Worm (Caenorhabditis elegans): ENCODE results near the gene EEED8.2.

The EEED8.2 gene

DNA sequence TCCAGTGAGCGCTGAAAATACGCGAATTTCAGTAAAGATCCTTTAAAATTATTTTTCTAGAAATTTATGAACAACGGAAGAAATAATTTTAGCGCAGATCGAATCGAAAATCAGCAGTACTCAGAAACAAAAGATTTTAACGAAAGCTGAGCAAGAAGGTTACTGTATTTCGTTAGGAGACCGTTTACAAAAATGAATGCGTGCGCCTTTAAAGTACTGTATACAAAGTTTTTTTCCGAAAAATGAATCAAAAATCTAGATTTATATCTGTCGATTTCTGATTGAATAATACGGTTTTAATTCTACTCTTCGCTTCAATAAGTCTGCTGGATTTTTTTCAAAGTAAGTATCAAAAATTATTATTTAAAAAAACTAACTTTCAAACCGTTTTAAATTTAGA lies 2.5 kb upstream of the EEED8.2 start, which contains the start of the genes EEED8.14 and EEED8.3:
Gene EEED8.14, minus strand, starts transcription at position 13 of the 400 bp plus-strand sequence.
Gene EEED8.3, plus strand, starts transcription at position 237 of the 400 bp plus-strand sequence.
- TF ChIP-seq cey-2 (tag; optimal IDR thresholded peaks at IDR 0.05; ENCODE audit: borderline replicate concordance, insufficient read depth) (no peak), gei-8 (GFP tag; optimal IDR thresholded peaks at IDR 0.05) (no peak)

- TF ChIP-seq lin-15B (tag; optimal IDR thresholded peaks at IDR 0.05) (no peak), nhr-111 (GFP tag; optimal IDR thresholded peaks at IDR 0.05) (no peak), zip-2 (tag; optimal IDR thresholded peaks at IDR 0.05) (no peak)
These were observed 1.4 kb downstream of the EEED8.2 start for ce11 chrII:5417905-5418304.

DNA sequence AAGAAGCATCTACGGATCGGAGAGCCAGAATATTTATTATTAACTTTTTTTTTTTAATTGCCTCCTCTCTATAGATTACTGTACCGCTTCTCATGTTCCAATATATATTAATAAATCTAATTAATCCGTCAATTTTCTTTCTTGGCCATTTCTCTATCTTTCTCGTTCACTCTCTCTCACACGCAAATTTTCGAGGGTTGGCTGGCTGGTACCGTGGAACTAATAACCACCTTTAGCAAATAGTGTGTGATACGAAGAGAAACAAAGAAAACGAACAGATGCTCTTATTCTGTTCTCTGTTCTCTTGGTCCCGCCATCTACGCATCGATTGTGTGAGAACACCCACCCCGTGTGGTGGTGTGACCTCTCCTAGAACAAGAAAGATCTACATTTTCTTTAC lies 1.8 kb downstream of the EEED8.2 start:
- TF ChIP-seq hlh-11 (tag; optimal IDR thresholded peaks at IDR 0.05) (no peak), daf-16 (GFP tag; optimal IDR thresholded peaks at IDR 0.05) (no peak), daf-16 (tag; optimal IDR thresholded peaks at IDR 0.05) (no peak), daf-8 (GFP tag; IDR thresholded peaks at IDR 0.05) (no peak), set-16 (GFP tag; IDR thresholded peaks at IDR 0.05) (no peak), lir-3 (tag; optimal IDR thresholded peaks at IDR 0.05) (no peak), nhr-237 (tag; optimal IDR thresholded peaks at IDR 0.05) (no peak), lin-15B (tag; optimal IDR thresholded peaks at IDR 0.05) (no peak), pqm-1 (tag; optimal IDR thresholded peaks at IDR 0.05) (no peak), vab-7 (GFP tag; IDR thresholded peaks at IDR 0.05) (no peak)

DNA sequence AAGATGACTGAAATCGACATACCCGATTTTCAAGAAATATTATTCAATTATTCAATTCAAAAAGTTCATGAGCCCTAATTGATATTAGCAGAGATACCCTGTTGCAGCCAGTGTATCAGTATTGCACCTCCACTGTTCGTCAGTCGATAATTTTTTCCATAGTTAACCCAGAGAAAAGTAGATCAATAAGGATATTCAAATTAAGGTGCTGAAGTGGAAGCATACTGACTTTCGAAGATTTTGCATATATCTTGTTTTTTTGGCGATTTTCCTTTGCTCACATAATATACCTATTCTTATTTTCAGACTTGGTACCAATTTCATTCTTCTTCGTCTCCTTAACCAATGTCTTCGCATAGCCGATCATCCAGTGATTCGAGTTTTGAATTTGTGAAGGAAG lies 2.4 kb downstream of the EEED8.2 start, which contains the start of gene EEED8.15:
Gene EEED8.15, plus strand, starts transcription at position 301 of the 400 bp plus-strand sequence.
- no peak for TF ChIP-seq nhr-48 (tag; optimal IDR thresholded peaks at IDR 0.05)
- TF ChIP-seq unc-62 (GFP tag; optimal IDR thresholded peaks at IDR 0.05 in 1 of 2) = peak in 1 of 2 experiments; percentile 57
- no peak for TF ChIP-seq unc-62 (tag; optimal IDR thresholded peaks at IDR 0.05)

ce11 chrII:5420947-5421614 lies 4.6 kb downstream of the EEED8.2 start, which contains the start of gene tofu-6:
tofu-6 (plus strand) TSS chrII:5421248.
- peak; percentile 41 for TF ChIP-seq F49E8.2 (tag; optimal IDR thresholded peaks at IDR 0.05; ENCODE audit: borderline replicate concordance)
- 0 out of 2 replicates have a peak, but pooled peaks have one; percentile 56 for TF ChIP-seq Y48G9A.11 (GFP tag; IDR thresholded peaks at IDR 0.05)
- peak in 1 of 2 experiments; percentile 92 for TF ChIP-seq lsy-2 (tag; optimal IDR thresholded peaks at IDR 0.05)
- TF ChIP-seq unc-130 (GFP tag; optimal IDR thresholded peaks at IDR 0.05) = peak; percentile 53
- no peak for TF ChIP-seq skn-1 (tag; optimal IDR thresholded peaks at IDR 0.05)
- TF ChIP-seq dpl-1 (GFP tag; optimal IDR thresholded peaks at IDR 0.05) = peak; percentile 45
- peak; percentile 94 for TF ChIP-seq lin-38 (GFP tag; IDR thresholded peaks at IDR 0.05)
- TF ChIP-seq aha-1 (tag) = peak; percentile 59
- TF ChIP-seq nhr-6 (tag; optimal IDR thresholded peaks at IDR 0.05) = no peak

- TF ChIP-seq lin-38 (GFP tag; IDR thresholded peaks at IDR 0.05) (peak; percentile 27; the same call in 1 of the 2 replicates), dmd-6 (GFP tag; IDR thresholded peaks at IDR 0.05) (no peak), lsy-2 (tag; optimal IDR thresholded peaks at IDR 0.05) (peak in 1 of 2 experiments; percentile 50), nhr-25 (tag; optimal IDR thresholded peaks at IDR 0.05; ENCODE audit: borderline replicate concordance, insufficient read depth) (peak; percentile 13), dve-1 (tag; optimal IDR thresholded peaks at IDR 0.05; ENCODE audit: insufficient read depth) (peak; percentile 14), mxl-3 (GFP tag; optimal IDR thresholded peaks at IDR 0.05) (no peak), unc-62 (GFP tag; optimal IDR thresholded peaks at IDR 0.05 in 1 of 2) (peak in 1 of 2 experiments; percentile 18), unc-62 (tag; optimal IDR thresholded peaks at IDR 0.05) (no peak), T20F7.1 (GFP tag; optimal IDR thresholded peaks at IDR 0.05) (peak; percentile 30)
These were observed 7.3 kb downstream of the EEED8.2 start, which contains the start of gene F07F6.7 for ce11 chrII:5423832-5424231. F07F6.7 (minus strand) TSS chrII:5423858.

All from whole organism, L4 larva.